Worm (Caenorhabditis elegans) whole organism, L3 larva: ENCODE measurements around the gene gpd-3.

Experiments used
- ZK546.5 ChIP-seq: sonication (generic microtip); optimal IDR thresholded peaks from 2 replicates; lab custom pipeline; 2017; ENCODE audit warnings: missing biosample characterization, missing genetic modification characterization
- ama-1 ChIP-seq: fragments of 150-350 bp; optimal IDR thresholded peaks from 2 replicates; lab custom pipeline; 2018
- fkh-10 ChIP-seq: sonication (generic microtip); optimal IDR thresholded peaks from 2 replicates; lab custom pipeline; 2017; ENCODE audit warnings: missing biosample characterization, missing genetic modification reagents, missing genetic modification characterization
- fos-1 ChIP-seq: fragments of 150-350 bp; optimal IDR thresholded peaks from 2 replicates; lab custom pipeline; 2014; ENCODE audit warnings: missing biosample characterization, missing genetic modification characterization
- nhr-43 ChIP-seq: sonication (generic microtip); optimal IDR thresholded peaks from 2 replicates; lab custom pipeline; 2016; ENCODE audit warnings: mild to moderate bottlenecking, missing genetic modification characterization, missing compliant biosample characterization; ENCODE audit not compliant: poor library complexity, severe bottlenecking
- nhr-67 ChIP-seq: fragments of 150-350 bp; optimal IDR thresholded peaks from 2 replicates; lab custom pipeline; 2014; ENCODE audit warnings: missing biosample characterization, missing genetic modification characterization
- nhr-77 ChIP-seq: fragments of 150-350 bp; optimal IDR thresholded peaks from 2 replicates; lab custom pipeline; 2014; ENCODE audit warnings: missing biosample characterization, missing genetic modification characterization
- pha-4 ChIP-seq: fragments of 150-350 bp; optimal IDR thresholded peaks from 2 replicates; lab custom pipeline; 2014; ENCODE audit warnings: missing biosample characterization, missing genetic modification reagents, missing genetic modification characterization
- skn-1 ChIP-seq: fragments of 150-350 bp; optimal IDR thresholded peaks from 2 replicates; lab custom pipeline; 2014; ENCODE audit warnings: missing biosample characterization, missing genetic modification characterization
- tbx-2 ChIP-seq: sonication (generic microtip); optimal IDR thresholded peaks from 2 replicates; lab custom pipeline; 2016; ENCODE audit warnings: mild to moderate bottlenecking, missing genetic modification characterization, missing compliant biosample characterization
- unc-39 ChIP-seq: sonication (generic microtip); optimal IDR thresholded peaks from 4 replicates; lab custom pipeline; 2017; ENCODE audit warnings: missing biosample characterization, missing genetic modification characterization
- unc-62 ChIP-seq: fragments of 150-350 bp; sonication (generic microtip); optimal IDR thresholded peaks from 4 replicates; lab custom pipeline; 2014; ENCODE audit warnings: missing biosample characterization, missing genetic modification reagents, missing genetic modification characterization

DNA sequence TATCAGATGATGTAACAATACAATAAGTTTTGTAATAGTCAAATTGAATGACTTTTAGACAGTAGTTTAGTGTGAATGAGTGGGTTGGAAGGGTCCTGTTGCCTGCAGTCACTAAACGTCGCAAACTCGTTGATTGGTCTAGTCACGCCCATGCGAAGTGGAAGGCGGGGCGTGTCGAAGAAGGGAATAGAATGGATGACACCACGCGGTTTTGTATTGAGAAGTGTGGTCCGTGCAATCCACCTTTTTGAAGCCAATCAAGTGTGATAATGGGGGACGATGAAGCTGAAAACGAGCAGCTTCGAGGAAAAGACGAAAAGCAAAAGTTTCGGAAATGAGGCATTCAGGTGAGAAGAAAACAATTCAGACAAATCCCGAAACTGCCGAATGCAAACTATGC is 42.8 kb downstream of the gpd-3 start, which contains the start of gene ceh-31:
- TF ChIP-seq nhr-67 (tag; lab: Kevin White, UChicago): no peak
- TF ChIP-seq tbx-2: no peak
- no peak for TF ChIP-seq nhr-43 (tag; lab: Kevin White, UChicago)
- no peak for TF ChIP-seq fos-1
- no peak for TF ChIP-seq pha-4 (tag; lab: Kevin White, UChicago)
- no peak for TF ChIP-seq ama-1 (lab: Kevin White, UChicago)
- no peak for TF ChIP-seq unc-39 (tag; lab: Kevin White, UChicago)
- no peak for TF ChIP-seq nhr-77 (tag; lab: Kevin White, UChicago)
- no peak for TF ChIP-seq unc-62
- TF ChIP-seq ZK546.5 (tag; lab: Kevin White, UChicago): no peak
- no peak for TF ChIP-seq skn-1 (tag; lab: Kevin White, UChicago)
- TF ChIP-seq fkh-10 (GFP tag; lab: Kevin White, UChicago): no peak
